Worm (Caenorhabditis elegans) whole organism, L2 larva: ENCODE data around the gene lgc-38.

ENCODE experiments used
- elt-3 ChIP-seq: sonication (generic microtip); optimal IDR thresholded peaks from 2 replicates; lab custom pipeline; 2017; ENCODE audit warnings: missing biosample characterization, missing genetic modification characterization
- nhr-12 ChIP-seq: fragments of 150-350 bp; optimal IDR thresholded peaks from 2 replicates; lab custom pipeline; 2014; ENCODE audit warnings: missing biosample characterization, missing genetic modification characterization
- nhr-77 ChIP-seq: fragments of 150-350 bp; optimal IDR thresholded peaks from 2 replicates; lab custom pipeline; 2014; ENCODE audit warnings: missing biosample characterization, missing genetic modification characterization
- unc-62 ChIP-seq: fragments of 150-350 bp; optimal IDR thresholded peaks from 2 replicates; lab custom pipeline; 2014; ENCODE audit warnings: missing biosample characterization, missing genetic modification reagents, missing genetic modification characterization
- zag-1 ChIP-seq: fragments of 150-350 bp; optimal IDR thresholded peaks from 2 replicates; lab custom pipeline; 2014; ENCODE audit warnings: missing biosample characterization, missing genetic modification characterization

DNA sequence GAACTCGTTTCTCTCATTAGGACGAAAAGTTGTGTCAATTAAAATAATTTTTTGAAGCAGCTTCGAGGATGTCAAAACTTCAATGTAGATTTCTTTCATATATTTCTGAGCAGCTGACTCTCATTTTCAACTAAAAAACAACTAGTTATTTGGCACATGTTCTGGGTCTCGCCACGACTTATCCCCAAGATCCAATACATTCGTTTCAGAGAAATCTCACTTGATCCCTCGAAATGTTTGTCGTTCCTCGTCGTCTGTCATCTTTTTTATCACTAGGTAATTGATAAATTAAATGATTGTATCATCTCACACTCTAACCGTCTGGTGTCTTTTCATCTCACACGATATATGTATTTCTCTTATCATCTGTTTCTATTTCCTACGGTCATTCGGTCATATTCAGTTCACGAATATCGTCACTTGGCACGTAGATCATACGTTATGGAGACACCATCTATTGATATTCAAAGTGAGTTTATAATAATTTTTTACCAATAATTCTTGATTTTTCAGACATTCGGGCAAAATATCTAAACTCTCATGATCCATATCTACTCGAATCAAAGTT is 46.9 kb upstream of the lgc-38 start, which contains the start of the genes rpn-6.1 and F57B9.1:
- TF ChIP-seq nhr-77 (tag; lab: Kevin White, UChicago) (no peak), zag-1 (tag; lab: Kevin White, UChicago) (no peak), unc-62 (GFP tag; lab: Kevin White, UChicago) (no peak), elt-3 (tag; lab: Kevin White, UChicago) (no peak), nhr-12 (tag; lab: Kevin White, UChicago) (no peak)
